Fruit fly (Drosophila melanogaster): Measurements from ENCODE around the gene CG10702.

dm6 chr2L:19111137-19111536 lies 41.5 kb upstream of the CG10702 start:
- no peak for TF ChIP-seq CG4496 (GFP tag; IDR thresholded peaks at IDR 0.05)
- no peak for TF ChIP-seq Pif1B (GFP tag; optimal IDR thresholded peaks at IDR 0.05)
- TF ChIP-seq CG32121 (GFP tag; IDR thresholded peaks at IDR 0.05), result no peak
- TF ChIP-seq fd96Ca (GFP tag; IDR thresholded peaks at IDR 0.05), result no peak
- TF ChIP-seq CG8301 (tag; optimal IDR thresholded peaks at IDR 0.05), result no peak

All from whole organism, pupa.